Fruit fly (Drosophila melanogaster): ENCODE measurements around the gene Polr2B.

DNA sequence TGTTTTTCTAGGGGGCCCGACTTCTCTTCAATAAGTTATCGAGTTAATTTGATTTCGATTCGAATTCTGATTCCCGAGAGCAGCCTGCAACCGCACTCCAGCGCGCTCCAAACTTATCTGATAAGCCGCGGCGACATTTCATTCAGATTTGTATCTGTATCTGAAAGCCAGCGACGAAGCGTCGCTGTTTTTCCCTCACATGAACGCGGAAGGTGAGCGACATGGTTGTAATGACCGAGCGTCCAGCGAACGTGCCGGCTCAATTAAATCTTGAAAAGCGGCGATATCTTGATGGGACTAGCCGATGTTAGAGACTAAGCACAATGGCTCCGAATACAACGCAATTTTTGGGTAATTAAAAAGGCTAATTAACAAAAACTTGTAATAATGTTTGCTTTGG is 22.6 kb upstream of the Polr2B start, which contains the start of gene PK1-R:
- TF ChIP-seq Sin3A (optimal IDR thresholded peaks at IDR 0.05) (no peak), ttk (optimal IDR thresholded peaks at IDR 0.05) (no peak), psq (optimal IDR thresholded peaks at IDR 0.05) (no peak), h (optimal IDR thresholded peaks at IDR 0.05) (no peak), Myc (optimal IDR thresholded peaks at IDR 0.05) (no peak), insv (optimal IDR thresholded peaks at IDR 0.05) (no peak)
